Worm (Caenorhabditis elegans) whole organism, L4 larva: Measurements from ENCODE around the gene C05G5.2.

Experiments used
- lir-3 ChIP-seq: sonication (generic microtip); optimal IDR thresholded peaks from 2 replicates; lab custom pipeline; 2016; ENCODE audit warnings: mild to moderate bottlenecking, missing genetic modification characterization, missing compliant biosample characterization
- nhr-11 ChIP-seq: fragments of 150-350 bp; optimal IDR thresholded peaks from 2 replicates; lab custom pipeline; 2014; ENCODE audit warnings: missing biosample characterization, missing genetic modification characterization
- nhr-237 ChIP-seq: sonication (generic microtip); optimal IDR thresholded peaks from 2 replicates; lab custom pipeline; 2017; ENCODE audit warnings: missing biosample characterization, missing genetic modification characterization
- unc-130 ChIP-seq: sonication (generic microtip); optimal IDR thresholded peaks from 2 replicates; lab custom pipeline; 2016; ENCODE audit warnings: missing genetic modification reagents, missing genetic modification characterization, missing compliant biosample characterization

DNA sequence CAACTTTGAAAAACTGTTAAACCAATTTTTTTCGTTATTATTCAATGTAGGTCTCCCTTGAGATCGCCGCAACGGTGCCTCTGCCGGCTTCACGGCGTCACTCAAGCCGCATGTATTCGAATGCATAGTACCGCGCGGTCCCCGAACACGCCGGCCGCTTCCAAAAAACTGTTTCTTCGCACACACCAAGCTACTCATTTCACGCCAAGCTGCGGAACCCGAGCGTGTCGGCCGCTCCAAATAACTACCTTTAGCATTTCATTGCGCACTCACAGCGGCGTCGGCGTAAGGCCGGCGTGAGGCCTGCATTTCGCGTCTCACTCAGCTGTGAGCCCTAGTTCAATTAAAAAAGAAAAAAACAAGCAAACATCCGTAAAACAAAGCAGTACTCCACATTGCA is 9.5 kb downstream of the C05G5.2 start:
- no peak for TF ChIP-seq nhr-237
- no peak for TF ChIP-seq nhr-11 (tag; lab: Kevin White, UChicago)
- TF ChIP-seq unc-130 (GFP tag; lab: Kevin White, UChicago): no peak
- TF ChIP-seq lir-3 (tag; lab: Kevin White, UChicago): no peak
